Comparison of ENCODE assay signal across 1 fruit fly cellular context in the genomic region with DNA sequence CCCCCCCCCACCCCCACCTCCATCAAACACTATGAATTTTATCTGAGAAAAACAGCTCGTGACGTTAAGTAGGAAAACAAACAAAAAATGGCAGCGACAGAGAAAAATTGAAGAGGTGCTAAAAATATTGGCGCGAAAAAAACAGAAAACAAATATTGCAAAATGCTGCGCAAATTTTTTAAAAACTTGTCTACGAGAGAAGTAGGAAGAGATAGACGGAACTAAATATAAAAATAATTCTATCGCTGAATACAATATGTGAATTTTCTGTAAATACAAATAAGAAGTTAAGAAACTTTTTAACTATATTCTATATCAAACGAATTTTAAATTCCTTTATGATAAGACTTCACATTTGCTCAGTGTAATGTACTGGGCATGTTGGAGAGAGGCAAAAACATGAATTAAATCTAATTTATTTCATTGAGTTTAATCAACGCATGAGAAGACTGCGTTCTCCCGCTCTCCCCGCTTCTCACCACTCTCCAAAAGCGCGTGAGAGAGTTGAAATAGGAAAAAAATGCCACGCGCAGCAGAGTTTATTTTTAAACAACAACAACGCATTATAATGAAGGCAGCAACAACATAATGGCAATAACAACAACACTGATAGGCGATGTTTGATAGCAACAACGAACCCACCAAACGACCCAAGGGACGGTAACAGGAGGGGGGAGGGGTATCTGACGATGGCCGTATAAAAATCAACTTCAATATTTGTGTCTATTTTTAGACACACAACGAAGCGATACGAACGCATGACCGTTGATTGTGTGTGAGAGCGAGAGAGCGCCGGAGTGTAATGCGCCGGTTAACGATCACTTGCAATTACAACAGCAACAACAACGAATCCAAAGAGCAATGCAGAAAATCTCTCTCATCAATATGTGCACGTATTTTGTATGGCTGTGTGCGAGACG.
A peak's percentile ranks its signal among the peaks of the same experiment; 100 is the strongest.
TF ChIP-seq lines count a peak whose summit lies in the region.

No protein-coding gene starts in this region.

TF ChIP-seq in whole organism, embryonic, 481 proteins besides CTCF, POLR2A, EP300 and RAD21 (continued from another document and continues in another):
- TF ChIP-seq Mad (GFP tag; optimal IDR thresholded peaks at IDR 0.05; lab: Kevin White, UChicago) = no peak
- peak; percentile 6 for TF ChIP-seq nmo (GFP tag; optimal IDR thresholded peaks at IDR 0.05; lab: Kevin White, UChicago)
- TF ChIP-seq ind (GFP tag; optimal IDR thresholded peaks at IDR 0.05; lab: Kevin White, UChicago) = peak; percentile 35
- peak; percentile 8 for TF ChIP-seq CG30431 (GFP tag; optimal IDR thresholded peaks at IDR 0.05; lab: Kevin White, UChicago)
- TF ChIP-seq CG8765 (GFP tag; IDR thresholded peaks at IDR 0.05; lab: Robert Waterston, UW) = no peak
- no peak for TF ChIP-seq CG13424 (tag; optimal IDR thresholded peaks at IDR 0.05; lab: Kevin White, UChicago)
- no peak for TF ChIP-seq odd (GFP tag; optimal IDR thresholded peaks at IDR 0.05; lab: Kevin White, UChicago)
- no peak for TF ChIP-seq CG6654 (GFP tag; optimal IDR thresholded peaks at IDR 0.05; lab: Kevin White, UChicago)
- TF ChIP-seq CG13287 (GFP tag; IDR thresholded peaks at IDR 0.05; lab: Robert Waterston, UW; ENCODE audit: partially characterized antibody) = peak; percentile 67
- peak; percentile 95 for TF ChIP-seq CG34376 (GFP tag; optimal IDR thresholded peaks at IDR 0.05; lab: Kevin White, UChicago)
- TF ChIP-seq Lim3 (GFP tag; IDR thresholded peaks at IDR 0.05; lab: Robert Waterston, UW) = no peak
- TF ChIP-seq NFAT (GFP tag; IDR thresholded peaks at IDR 0.05; lab: Robert Waterston, UW) = no peak
- no peak for TF ChIP-seq Ets65A (GFP tag; lab: Kevin White, UChicago)
- no peak for TF ChIP-seq Ravus (GFP tag; IDR thresholded peaks at IDR 0.05; lab: Robert Waterston, UW)
- TF ChIP-seq CG8290 (GFP tag; optimal IDR thresholded peaks at IDR 0.05; lab: Kevin White, UChicago) = no peak
- TF ChIP-seq CG8290 (tag; optimal IDR thresholded peaks at IDR 0.05; lab: Kevin White, UChicago) = peak in 1 of 2 experiments; percentile 71
- no peak for TF ChIP-seq H15 (GFP tag; IDR thresholded peaks at IDR 0.05; lab: Robert Waterston, UW)
- peak; percentile 11 for TF ChIP-seq Hand (GFP tag; optimal IDR thresholded peaks at IDR 0.05; lab: Kevin White, UChicago)
- no peak for TF ChIP-seq pho (GFP tag; optimal IDR thresholded peaks at IDR 0.05; lab: Kevin White, UChicago)
- peak; percentile 21 for TF ChIP-seq dm (GFP tag; optimal IDR thresholded peaks at IDR 0.05; lab: Kevin White, UChicago)
- no peak for TF ChIP-seq gcm (GFP tag; optimal IDR thresholded peaks at IDR 0.05; lab: Kevin White, UChicago)
- TF ChIP-seq chinmo (GFP tag; IDR thresholded peaks at IDR 0.05; lab: Robert Waterston, UW; ENCODE audit: partially characterized antibody) = peak; percentile 100
- no peak for TF ChIP-seq danr (GFP tag; IDR thresholded peaks at IDR 0.05; lab: Robert Waterston, UW)
- peak; percentile 8 for TF ChIP-seq CG17359 (tag; optimal IDR thresholded peaks at IDR 0.05; lab: Kevin White, UChicago)
- TF ChIP-seq CG3726 (GFP tag; IDR thresholded peaks at IDR 0.05; lab: Robert Waterston, UW) = no peak
- TF ChIP-seq CG8089 (GFP tag; optimal IDR thresholded peaks at IDR 0.05; lab: Kevin White, UChicago) = no peak
- TF ChIP-seq maf-S (GFP tag; optimal IDR thresholded peaks at IDR 0.05; lab: Kevin White, UChicago) = no peak
- no peak for TF ChIP-seq CG9215 (GFP tag; IDR thresholded peaks at IDR 0.05; lab: Robert Waterston, UW)
- no peak for TF ChIP-seq CG4404 (GFP tag; IDR thresholded peaks at IDR 0.05; lab: Robert Waterston, UW)
- TF ChIP-seq Chrac-16 (GFP tag; optimal IDR thresholded peaks at IDR 0.05; lab: Kevin White, UChicago) = peak; percentile 25
- no peak for TF ChIP-seq CG12104 (GFP tag; optimal IDR thresholded peaks at IDR 0.05; lab: Kevin White, UChicago)
- no peak for TF ChIP-seq YL-1 (GFP tag; optimal IDR thresholded peaks at IDR 0.05; lab: Kevin White, UChicago)
- TF ChIP-seq CG43689 (GFP tag; IDR thresholded peaks at IDR 0.05; lab: Robert Waterston, UW) = no peak
- peak; percentile 20 for TF ChIP-seq unpg (GFP tag; optimal IDR thresholded peaks at IDR 0.05; lab: Kevin White, UChicago)
- peak; percentile 99 for TF ChIP-seq grn (GFP tag; optimal IDR thresholded peaks at IDR 0.05; lab: Kevin White, UChicago)
- no peak for TF ChIP-seq CG9817 (tag; optimal IDR thresholded peaks at IDR 0.05; lab: Kevin White, UChicago)
- TF ChIP-seq CG11560 (tag; IDR thresholded peaks at IDR 0.05; lab: Robert Waterston, UW) = no peak
- no peak for TF ChIP-seq CG15514 (GFP tag; optimal IDR thresholded peaks at IDR 0.05; lab: Kevin White, UChicago)
- TF ChIP-seq BEAF-32 (GFP tag; optimal IDR thresholded peaks at IDR 0.05; lab: Kevin White, UChicago) = no peak
- peak; percentile 91 for TF ChIP-seq exex (tag; optimal IDR thresholded peaks at IDR 0.05; lab: Kevin White, UChicago)
- peak; percentile 50 for TF ChIP-seq sens (GFP tag; lab: Kevin White, UChicago)
- peak; percentile 26 for TF ChIP-seq CG18262 (tag; optimal IDR thresholded peaks at IDR 0.05; lab: Kevin White, UChicago)
- no peak for TF ChIP-seq CkIIα-i1 (GFP tag; IDR thresholded peaks at IDR 0.05; lab: Robert Waterston, UW)
- TF ChIP-seq zf30C (GFP tag; optimal IDR thresholded peaks at IDR 0.05; lab: Kevin White, UChicago) = no peak
- no peak for TF ChIP-seq Hmr (GFP tag; optimal IDR thresholded peaks at IDR 0.05; lab: Kevin White, UChicago)
- TF ChIP-seq CG1233 (GFP tag; optimal IDR thresholded peaks at IDR 0.05; lab: Kevin White, UChicago) = peak; percentile 41
- TF ChIP-seq Hr3 (GFP tag; optimal IDR thresholded peaks at IDR 0.05; lab: Kevin White, UChicago) = no peak
- TF ChIP-seq CG14667 (GFP tag; IDR thresholded peaks at IDR 0.05; lab: Robert Waterston, UW) = no peak
- TF ChIP-seq gsb-n (tag; optimal IDR thresholded peaks at IDR 0.05; lab: Kevin White, UChicago) = no peak
- no peak for TF ChIP-seq ranshi (GFP tag; IDR thresholded peaks at IDR 0.05; lab: Robert Waterston, UW)
- TF ChIP-seq toy (GFP tag; IDR thresholded peaks at IDR 0.05; lab: Robert Waterston, UW) = no peak
- no peak for TF ChIP-seq sim (GFP tag; IDR thresholded peaks at IDR 0.05; lab: Robert Waterston, UW)
- TF ChIP-seq CG6854 (GFP tag; optimal IDR thresholded peaks at IDR 0.05; lab: Kevin White, UChicago) = no peak
- TF ChIP-seq B-H2 (GFP tag; optimal IDR thresholded peaks at IDR 0.05; lab: Kevin White, UChicago) = peak; percentile 61
- TF ChIP-seq Dfd (GFP tag; optimal IDR thresholded peaks at IDR 0.05; lab: Kevin White, UChicago) = no peak
- TF ChIP-seq Sin3A (optimal IDR thresholded peaks at IDR 0.05; lab: Kevin White, UChicago) = no peak
- TF ChIP-seq dati (GFP tag; IDR thresholded peaks at IDR 0.05; lab: Robert Waterston, UW) = no peak
- no peak for TF ChIP-seq sens-2 (GFP tag; IDR thresholded peaks at IDR 0.05; lab: Robert Waterston, UW)
- TF ChIP-seq CG10979 (tag; optimal IDR thresholded peaks at IDR 0.05; lab: Kevin White, UChicago) = peak; percentile 35
- peak; percentile 94 for TF ChIP-seq CG10543 (GFP tag; optimal IDR thresholded peaks at IDR 0.05; lab: Kevin White, UChicago)
- no peak for TF ChIP-seq crc (GFP tag; optimal IDR thresholded peaks at IDR 0.05; lab: Kevin White, UChicago)
- peak; percentile 99 for TF ChIP-seq abd-A (tag; optimal IDR thresholded peaks at IDR 0.05; lab: Kevin White, UChicago)
- peak; percentile 47 for TF ChIP-seq CG33557 (GFP tag; optimal IDR thresholded peaks at IDR 0.05; lab: Kevin White, UChicago)
- TF ChIP-seq CG3838 (GFP tag; optimal IDR thresholded peaks at IDR 0.05; lab: Kevin White, UChicago) = peak; percentile 52
- 0 out of 2 replicates have a peak, but pooled peaks have one; percentile 10 for TF ChIP-seq CG17612 (GFP tag; IDR thresholded peaks at IDR 0.05; lab: Robert Waterston, UW)
- TF ChIP-seq CG15269 (tag; optimal IDR thresholded peaks at IDR 0.05; lab: Kevin White, UChicago) = no peak
- TF ChIP-seq D (optimal IDR thresholded peaks at IDR 0.05; lab: Kevin White, UChicago) = no peak
- no peak for TF ChIP-seq D (GFP tag; optimal IDR thresholded peaks at IDR 0.05; lab: Kevin White, UChicago)
- peak; percentile 93 for TF ChIP-seq kni (GFP tag; optimal IDR thresholded peaks at IDR 0.05; lab: Kevin White, UChicago)
- TF ChIP-seq Dip2 (GFP tag; IDR thresholded peaks at IDR 0.05; lab: Robert Waterston, UW) = no peak
- TF ChIP-seq CG7987 (GFP tag; optimal IDR thresholded peaks at IDR 0.05; lab: Kevin White, UChicago) = peak; percentile 82
- no peak for TF ChIP-seq CG4328 (GFP tag; optimal IDR thresholded peaks at IDR 0.05; lab: Kevin White, UChicago)
- TF ChIP-seq Xbp1 (GFP tag; optimal IDR thresholded peaks at IDR 0.05; lab: Kevin White, UChicago) = no peak
- no peak for TF ChIP-seq NK7.1 (GFP tag; optimal IDR thresholded peaks at IDR 0.05; lab: Kevin White, UChicago)
- TF ChIP-seq Sry-β (GFP tag; optimal IDR thresholded peaks at IDR 0.05; lab: Kevin White, UChicago) = no peak
- no peak for TF ChIP-seq tup (GFP tag; optimal IDR thresholded peaks at IDR 0.05; lab: Kevin White, UChicago)
- TF ChIP-seq CG2678 (tag; optimal IDR thresholded peaks at IDR 0.05; lab: Kevin White, UChicago) = no peak
- TF ChIP-seq CG3995 (GFP tag; optimal IDR thresholded peaks at IDR 0.05; lab: Kevin White, UChicago) = no peak
- TF ChIP-seq fd3F (GFP tag; optimal IDR thresholded peaks at IDR 0.05; lab: Kevin White, UChicago) = no peak
- no peak for TF ChIP-seq CG2199 (GFP tag; IDR thresholded peaks at IDR 0.05; lab: Robert Waterston, UW)
- no peak for TF ChIP-seq vnd (GFP tag; IDR thresholded peaks at IDR 0.05; lab: Robert Waterston, UW; ENCODE audit: partially characterized antibody)
- peak; percentile 50 for TF ChIP-seq CoRest (tag; optimal IDR thresholded peaks at IDR 0.05; lab: Kevin White, UChicago)
- peak; percentile 67 for TF ChIP-seq Fer1 (GFP tag; optimal IDR thresholded peaks at IDR 0.05; lab: Kevin White, UChicago)
- TF ChIP-seq al (GFP tag; IDR thresholded peaks at IDR 0.05; lab: Robert Waterston, UW) = peak; percentile 45; the same call in 1 of the 2 replicates
- TF ChIP-seq CG11723 (GFP tag; optimal IDR thresholded peaks at IDR 0.05; lab: Kevin White, UChicago) = no peak
- TF ChIP-seq grau (tag; optimal IDR thresholded peaks at IDR 0.05; lab: Kevin White, UChicago) = peak; percentile 28
- no peak for TF ChIP-seq CG10431 (GFP tag; optimal IDR thresholded peaks at IDR 0.05; lab: Kevin White, UChicago)
- peak; percentile 17 for TF ChIP-seq Nf-YC (tag; optimal IDR thresholded peaks at IDR 0.05; lab: Kevin White, UChicago)
- peak; percentile 80 for TF ChIP-seq Kr (GFP tag; optimal IDR thresholded peaks at IDR 0.05; lab: Kevin White, UChicago)
- no peak for TF ChIP-seq Hmx (GFP tag; optimal IDR thresholded peaks at IDR 0.05; lab: Kevin White, UChicago)
- no peak for TF ChIP-seq CG9609 (GFP tag; optimal IDR thresholded peaks at IDR 0.05; lab: Kevin White, UChicago)
- TF ChIP-seq CG11504 (tag; optimal IDR thresholded peaks at IDR 0.05; lab: Kevin White, UChicago) = peak; percentile 76
- no peak for TF ChIP-seq CG8478 (optimal IDR thresholded peaks at IDR 0.05; lab: Kevin White, UChicago)
- no peak for TF ChIP-seq disco-r (GFP tag; optimal IDR thresholded peaks at IDR 0.05; lab: Kevin White, UChicago)
- TF ChIP-seq Hr78 (GFP tag; optimal IDR thresholded peaks at IDR 0.05; lab: Kevin White, UChicago) = peak in 1 of 2 experiments; percentile 77
- TF ChIP-seq CG3407 (GFP tag; optimal IDR thresholded peaks at IDR 0.05; lab: Kevin White, UChicago) = no peak
- peak; percentile 94 for TF ChIP-seq cg (GFP tag; optimal IDR thresholded peaks at IDR 0.05; lab: Kevin White, UChicago)
- TF ChIP-seq CG12071 (GFP tag; optimal IDR thresholded peaks at IDR 0.05; lab: Kevin White, UChicago) = no peak
- no peak for TF ChIP-seq CG30020 (tag; optimal IDR thresholded peaks at IDR 0.05; lab: Kevin White, UChicago)
- TF ChIP-seq CG12744 (GFP tag; optimal IDR thresholded peaks at IDR 0.05; lab: Kevin White, UChicago) = no peak
- no peak for TF ChIP-seq CG1602 (GFP tag; optimal IDR thresholded peaks at IDR 0.05; lab: Kevin White, UChicago)
- peak; percentile 56; the same call in 1 of the 2 replicates for TF ChIP-seq rib (GFP tag; IDR thresholded peaks at IDR 0.05; lab: Robert Waterston, UW)
- TF ChIP-seq ssp (GFP tag; IDR thresholded peaks at IDR 0.05; lab: Robert Waterston, UW) = no peak
- TF ChIP-seq btn (GFP tag; optimal IDR thresholded peaks at IDR 0.05; lab: Kevin White, UChicago) = no peak
- TF ChIP-seq ci (GFP tag; IDR thresholded peaks at IDR 0.05; lab: Robert Waterston, UW) = peak; percentile 56; the same call in 2 of the 3 replicates
- TF ChIP-seq lov (optimal IDR thresholded peaks at IDR 0.05; lab: Kevin White, UChicago) = no peak
- no peak for TF ChIP-seq lov (GFP tag; IDR thresholded peaks at IDR 0.05; lab: Robert Waterston, UW)
- no peak for TF ChIP-seq CG14965 (GFP tag; optimal IDR thresholded peaks at IDR 0.05; lab: Kevin White, UChicago; ENCODE audit: borderline replicate concordance)
- peak; percentile 33 for TF ChIP-seq Oli (tag; optimal IDR thresholded peaks at IDR 0.05; lab: Kevin White, UChicago)
- TF ChIP-seq CG15011 (GFP tag; optimal IDR thresholded peaks at IDR 0.05; lab: Kevin White, UChicago) = no peak
- peak; percentile 94 for TF ChIP-seq Aef1 (GFP tag; IDR thresholded peaks at IDR 0.05; lab: Robert Waterston, UW)
- 0 out of 2 replicates have a peak, but pooled peaks have one; percentile 31 for TF ChIP-seq bowl (GFP tag; IDR thresholded peaks at IDR 0.05; lab: Robert Waterston, UW)
- no peak for TF ChIP-seq schlank (tag; optimal IDR thresholded peaks at IDR 0.05; lab: Kevin White, UChicago)
- TF ChIP-seq HmgD (GFP tag; optimal IDR thresholded peaks at IDR 0.05; lab: Kevin White, UChicago) = peak; percentile 36
- no peak for TF ChIP-seq bab2 (GFP tag; optimal IDR thresholded peaks at IDR 0.05; lab: Kevin White, UChicago)
- peak; percentile 29 for TF ChIP-seq CHES-1-like (GFP tag; optimal IDR thresholded peaks at IDR 0.05; lab: Kevin White, UChicago)
- TF ChIP-seq Myb (GFP tag; optimal IDR thresholded peaks at IDR 0.05; lab: Kevin White, UChicago) = no peak
- no peak for TF ChIP-seq E2f2 (GFP tag; IDR thresholded peaks at IDR 0.05; lab: Robert Waterston, UW)
- TF ChIP-seq hb (GFP tag; IDR thresholded peaks at IDR 0.05; lab: Robert Waterston, UW; ENCODE audit: partially characterized antibody) = no peak
- no peak for TF ChIP-seq z (GFP tag; IDR thresholded peaks at IDR 0.05; lab: Robert Waterston, UW)
- TF ChIP-seq Max (GFP tag; optimal IDR thresholded peaks at IDR 0.05; lab: Kevin White, UChicago) = no peak
- no peak for TF ChIP-seq h (optimal IDR thresholded peaks at IDR 0.05; lab: Kevin White, UChicago)
- no peak; the same call in 1 of the 2 replicates for TF ChIP-seq bbx (GFP tag; IDR thresholded peaks at IDR 0.05; lab: Robert Waterston, UW; ENCODE audit: partially characterized antibody)
- TF ChIP-seq fd64A (GFP tag; optimal IDR thresholded peaks at IDR 0.05; lab: Kevin White, UChicago) = peak; percentile 88
